Comparison of ENCODE assay signal across 1 fruit fly cellular context in the genomic region with DNA sequence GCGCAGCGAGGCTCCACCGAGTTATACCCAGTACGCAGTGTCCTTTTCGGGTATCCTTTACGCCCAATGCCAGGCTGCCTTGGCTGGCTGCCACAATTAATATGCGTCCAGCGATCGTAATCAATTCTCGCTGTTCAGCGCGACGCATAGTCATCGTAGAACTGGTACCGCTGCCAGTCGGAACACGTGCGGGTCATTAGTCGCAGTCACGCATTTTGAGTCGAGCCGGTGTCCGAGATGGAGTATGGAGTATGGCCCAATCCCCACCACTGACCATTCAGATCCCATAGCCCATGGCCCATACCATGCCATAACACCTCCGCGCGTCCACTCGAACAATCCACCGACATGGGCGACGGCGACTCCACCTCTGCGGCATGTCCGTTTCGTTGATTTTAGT.
TF ChIP-seq lines count a peak whose summit lies in the region.

No protein-coding gene starts in this region.

TF ChIP-seq in whole organism, embryonic, 481 proteins besides CTCF, POLR2A, EP300 and RAD21 (continued from another document):
- TF ChIP-seq klu (GFP tag; IDR thresholded peaks at IDR 0.05; lab: Robert Waterston, UW) (no peak), HLHmδ (GFP tag; optimal IDR thresholded peaks at IDR 0.05; lab: Kevin White, UChicago) (peak; percentile 25), CG17568 (GFP tag; optimal IDR thresholded peaks at IDR 0.05; lab: Kevin White, UChicago) (no peak), CG11723 (GFP tag; optimal IDR thresholded peaks at IDR 0.05; lab: Kevin White, UChicago) (no peak), CG10366 (GFP tag; IDR thresholded peaks at IDR 0.05; lab: Robert Waterston, UW) (no peak), gcm (GFP tag; optimal IDR thresholded peaks at IDR 0.05; lab: Kevin White, UChicago) (peak; percentile 28), nom (GFP tag; optimal IDR thresholded peaks at IDR 0.05; lab: Kevin White, UChicago) (no peak), vvl (GFP tag; IDR thresholded peaks at IDR 0.05; lab: Robert Waterston, UW) (0 out of 2 replicates have a peak, but pooled peaks have one; percentile 62), Dad (GFP tag; optimal IDR thresholded peaks at IDR 0.05; lab: Kevin White, UChicago) (no peak), dpn (GFP tag; optimal IDR thresholded peaks at IDR 0.05; lab: Kevin White, UChicago) (no peak), CG33213 (GFP tag; optimal IDR thresholded peaks at IDR 0.05; lab: Kevin White, UChicago) (no peak), amos (GFP tag; IDR thresholded peaks at IDR 0.05; lab: Robert Waterston, UW; ENCODE audit: partially characterized antibody) (0 out of 2 replicates have a peak, but pooled peaks have one; percentile 14), CG17829 (tag; optimal IDR thresholded peaks at IDR 0.05; lab: Kevin White, UChicago) (no peak), CG3407 (GFP tag; optimal IDR thresholded peaks at IDR 0.05; lab: Kevin White, UChicago) (no peak), HmgD (GFP tag; optimal IDR thresholded peaks at IDR 0.05; lab: Kevin White, UChicago) (no peak), gsb-n (tag; optimal IDR thresholded peaks at IDR 0.05; lab: Kevin White, UChicago) (peak; percentile 21), Dll (GFP tag; IDR thresholded peaks at IDR 0.05; lab: Robert Waterston, UW; ENCODE audit: partially characterized antibody) (0 out of 4 replicates have a peak, but pooled peaks have one; percentile 27)
TF ChIP-seq in whole organism, embryonic: peak in this region for 11.
